Fruit fly (Drosophila melanogaster): Measurements from ENCODE around the gene Blos2.

The Blos2 gene

DNA sequence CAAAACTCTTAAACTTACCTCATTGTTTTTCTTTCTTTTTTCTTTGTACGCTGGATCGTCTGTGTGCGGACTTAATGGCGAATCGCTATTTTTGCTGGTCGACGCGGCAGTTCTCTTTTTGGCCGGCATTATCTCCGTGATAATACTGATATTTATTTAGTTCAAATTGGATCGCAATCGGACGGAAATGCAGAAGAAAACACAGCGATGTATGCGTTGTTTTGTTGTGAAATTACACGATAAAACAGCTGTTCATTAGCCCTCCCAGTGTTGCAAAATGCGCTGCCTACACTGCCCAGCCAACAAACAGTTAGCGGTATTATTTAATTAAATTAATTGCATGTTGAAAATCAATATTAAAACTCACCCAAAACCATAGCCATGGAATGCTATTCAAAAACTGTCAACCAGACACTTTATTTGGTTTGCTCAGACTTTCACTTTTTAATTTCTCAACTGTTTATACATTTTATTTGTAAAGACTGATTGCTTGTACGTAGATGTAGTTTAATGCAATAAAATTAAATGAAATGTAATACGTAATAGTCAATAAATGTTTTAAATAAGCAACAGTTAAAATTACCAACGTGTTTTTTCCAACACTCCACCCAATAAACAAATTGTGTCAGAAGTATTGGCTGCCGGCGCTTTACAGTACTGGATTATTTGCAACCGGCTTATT is 36.8 kb downstream of the Blos2 start, which contains the start of the genes Irbp18 and APP-BP1 (continued):
- peak; percentile 96 for TF ChIP-seq CG7556 (GFP tag; optimal IDR thresholded peaks at IDR 0.05)
- peak; percentile 91 for TF ChIP-seq fd3F (GFP tag; optimal IDR thresholded peaks at IDR 0.05)
- peak; percentile 92 for TF ChIP-seq PHDP (tag; optimal IDR thresholded peaks at IDR 0.05)
- TF ChIP-seq CG2202 (tag; optimal IDR thresholded peaks at IDR 0.05), result peak; percentile 83
- TF ChIP-seq bbx (GFP tag; IDR thresholded peaks at IDR 0.05; ENCODE audit: partially characterized antibody), result peak; percentile 16; the same call in 1 of the 2 replicates
- peak; percentile 32; the same call in 1 of the 2 replicates for TF ChIP-seq cas (GFP tag; IDR thresholded peaks at IDR 0.05)
- peak; percentile 25 for TF ChIP-seq CG9797 (GFP tag; optimal IDR thresholded peaks at IDR 0.05)
- TF ChIP-seq CG9876 (GFP tag; optimal IDR thresholded peaks at IDR 0.05), result peak; percentile 84
- TF ChIP-seq CG10366 (GFP tag; IDR thresholded peaks at IDR 0.05), result peak; percentile 84
- TF ChIP-seq slou (GFP tag; optimal IDR thresholded peaks at IDR 0.05), result peak; percentile 90
- peak; percentile 93 for TF ChIP-seq da (GFP tag; optimal IDR thresholded peaks at IDR 0.05)
- peak; percentile 90 for TF ChIP-seq Dbx (GFP tag; IDR thresholded peaks at IDR 0.05)
- TF ChIP-seq CG13624 (GFP tag; optimal IDR thresholded peaks at IDR 0.05), result peak; percentile 95
- peak; percentile 87 for TF ChIP-seq p53 (GFP tag; optimal IDR thresholded peaks at IDR 0.05)
- peak; percentile 94 for TF ChIP-seq maf-S (GFP tag; optimal IDR thresholded peaks at IDR 0.05)
- TF ChIP-seq ftz-f1 (GFP tag; optimal IDR thresholded peaks at IDR 0.05), result peak; percentile 16
- TF ChIP-seq CG8281 (tag; optimal IDR thresholded peaks at IDR 0.05), result peak; percentile 79
- peak; percentile 87 for TF ChIP-seq seq (GFP tag; IDR thresholded peaks at IDR 0.05)
- TF ChIP-seq Eip74EF (GFP tag; optimal IDR thresholded peaks at IDR 0.05), result peak in 1 of 2 experiments; percentile 84
- no peak for TF ChIP-seq Dfd (GFP tag; optimal IDR thresholded peaks at IDR 0.05)
- TF ChIP-seq bab2 (GFP tag; optimal IDR thresholded peaks at IDR 0.05), result peak; percentile 93
- TF ChIP-seq C15 (GFP tag; IDR thresholded peaks at IDR 0.05), result peak; percentile 77; the same call in 2 of the 3 replicates
- peak; percentile 93 for TF ChIP-seq Sox102F (GFP tag; optimal IDR thresholded peaks at IDR 0.05)
- peak; percentile 96 for TF ChIP-seq gem (tag; optimal IDR thresholded peaks at IDR 0.05)
- peak; percentile 93 for TF ChIP-seq CG10543 (GFP tag; optimal IDR thresholded peaks at IDR 0.05)
- TF ChIP-seq CrebB (tag; optimal IDR thresholded peaks at IDR 0.05), result peak; percentile 83
- no peak; the same call in 1 of the 2 replicates for TF ChIP-seq GATAe (GFP tag; conservative IDR thresholded peaks at IDR 0.05)
- peak; percentile 87 for TF ChIP-seq NK7.1 (GFP tag; optimal IDR thresholded peaks at IDR 0.05)
- no peak for TF ChIP-seq Dref (GFP tag; IDR thresholded peaks at IDR 0.05)
- peak; percentile 61; the same call in 1 of the 3 replicates for TF ChIP-seq CG6175 (GFP tag; IDR thresholded peaks at IDR 0.05)
- TF ChIP-seq pnt (GFP tag; optimal IDR thresholded peaks at IDR 0.05), result peak; percentile 89
- no peak for TF ChIP-seq sd (tag; optimal IDR thresholded peaks at IDR 0.05)
- TF ChIP-seq CG7357 (GFP tag; IDR thresholded peaks at IDR 0.05), result peak; percentile 66; the same call in 2 of the 3 replicates
- TF ChIP-seq Lpt (GFP tag; optimal IDR thresholded peaks at IDR 0.05), result no peak
- peak; percentile 90 for TF ChIP-seq schlank (tag; optimal IDR thresholded peaks at IDR 0.05)
- TF ChIP-seq odd (GFP tag; optimal IDR thresholded peaks at IDR 0.05), result peak; percentile 85
- TF ChIP-seq HmgZ (tag; optimal IDR thresholded peaks at IDR 0.05), result peak; percentile 96
- TF ChIP-seq CG6791 (GFP tag; IDR thresholded peaks at IDR 0.05; ENCODE audit: partially characterized antibody), result no peak; the same call in 2 of the 3 replicates
- peak; percentile 81 for TF ChIP-seq Mrtf (GFP tag; IDR thresholded peaks at IDR 0.05)
- peak; percentile 87 for TF ChIP-seq CG34422 (GFP tag; IDR thresholded peaks at IDR 0.05)
- peak; percentile 59; the same call in 1 of the 2 replicates for TF ChIP-seq dimm (GFP tag; IDR thresholded peaks at IDR 0.05)
- TF ChIP-seq CTCF (GFP tag; optimal IDR thresholded peaks at IDR 0.05), result peak; percentile 50
- TF ChIP-seq HmgD (GFP tag; optimal IDR thresholded peaks at IDR 0.05), result peak; percentile 61
- peak; percentile 92 for TF ChIP-seq jing (GFP tag; optimal IDR thresholded peaks at IDR 0.05)
- TF ChIP-seq CG2129 (GFP tag; IDR thresholded peaks at IDR 0.05; ENCODE audit: partially characterized antibody), result no peak
- peak; percentile 84 for TF ChIP-seq trem (tag; optimal IDR thresholded peaks at IDR 0.05)
- peak; percentile 90 for TF ChIP-seq cwo (GFP tag; optimal IDR thresholded peaks at IDR 0.05)
- peak; percentile 69 for TF ChIP-seq Hey (tag; optimal IDR thresholded peaks at IDR 0.05)
- peak; percentile 72 for TF ChIP-seq MBD-R2 (GFP tag; IDR thresholded peaks at IDR 0.05)
- peak; percentile 70 for TF ChIP-seq wek (GFP tag; optimal IDR thresholded peaks at IDR 0.05)
